Worm (Caenorhabditis elegans): ENCODE data around the gene ndnf-1.

DNA sequence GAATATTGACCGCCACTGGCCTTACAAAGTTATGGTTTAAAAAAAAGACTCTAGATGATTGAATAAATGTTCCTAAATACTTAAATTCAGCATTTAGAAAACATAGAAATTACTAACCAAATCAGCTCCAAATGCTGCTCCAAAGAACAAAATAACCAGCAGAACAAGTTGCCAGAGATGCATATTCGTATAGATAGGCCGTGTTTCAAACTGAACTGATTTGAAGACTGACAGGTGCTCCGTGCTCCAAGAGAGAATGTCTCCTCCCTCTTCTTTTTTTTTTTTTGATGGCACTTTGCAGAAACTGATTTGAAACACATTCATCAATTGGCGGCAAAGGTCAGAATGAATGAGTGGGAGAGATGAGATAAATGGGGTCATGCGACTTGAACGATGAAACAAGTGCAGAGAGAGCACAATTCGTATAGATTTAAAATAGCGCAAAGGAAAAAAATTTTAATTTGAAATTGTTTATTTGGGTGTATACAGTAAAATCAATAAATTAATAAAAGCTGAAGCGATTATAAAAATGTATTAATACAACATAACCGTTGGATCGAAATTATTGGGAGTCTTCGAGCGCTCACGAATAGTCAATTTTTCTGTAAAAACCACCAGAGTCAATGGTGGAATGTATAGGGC, 41.0 kb upstream of the ndnf-1 start, which contains the start of gene cpg-9:
- TF ChIP-seq him-1 (tag; optimal IDR thresholded peaks at IDR 0.05): no peak
- TF ChIP-seq W03F9.2 (tag; optimal IDR thresholded peaks at IDR 0.05): no peak
- TF ChIP-seq dao-5 (tag; optimal IDR thresholded peaks at IDR 0.05): no peak
